Worm (Caenorhabditis elegans): ENCODE results near the gene C02F4.5.

C02F4.5 gene

ce11 chrIV:10481695-10482094 lies 42.2 kb downstream of the C02F4.5 start, which contains the start of gene egl-21 (continued):
- TF ChIP-seq nhr-41 (GFP tag; IDR thresholded peaks at IDR 0.05) (no peak), Y5F2A.4 (GFP tag; optimal IDR thresholded peaks at IDR 0.05) (no peak), mxl-2 (GFP tag; conservative IDR thresholded peaks at IDR 0.05) (no peak), rbr-2 (tag; optimal IDR thresholded peaks at IDR 0.05) (peak; percentile 82), zip-11 (GFP tag; IDR thresholded peaks at IDR 0.05) (no peak), nhr-28 (tag; optimal IDR thresholded peaks at IDR 0.05) (no peak), lsy-2 (tag; optimal IDR thresholded peaks at IDR 0.05) (peak; percentile 5 to 67), mdt-29 (GFP tag; IDR thresholded peaks at IDR 0.05) (no peak), set-16 (GFP tag; IDR thresholded peaks at IDR 0.05) (peak; percentile 50; the same call in 1 of the 2 replicates), F37D6.2 (tag; optimal IDR thresholded peaks at IDR 0.05) (peak; percentile 63), nhr-42 (GFP tag; IDR thresholded peaks at IDR 0.05) (no peak), ceh-28 (tag; optimal IDR thresholded peaks at IDR 0.05) (peak; percentile 17), ces-1 (GFP tag; optimal IDR thresholded peaks at IDR 0.05) (no peak), daf-16 (GFP tag; optimal IDR thresholded peaks at IDR 0.05) (no peak), daf-16 (tag; optimal IDR thresholded peaks at IDR 0.05) (no peak), F44E2.7 (GFP tag; IDR thresholded peaks at IDR 0.05) (no peak), ZK546.5 (tag; optimal IDR thresholded peaks at IDR 0.05) (no peak), nhr-10 (tag; optimal IDR thresholded peaks at IDR 0.05) (no peak), dpl-1 (GFP tag; optimal IDR thresholded peaks at IDR 0.05) (peak; percentile 6), snpc-1.2 (GFP tag; IDR thresholded peaks at IDR 0.05) (no peak), fos-1 (tag; optimal IDR thresholded peaks at IDR 0.05) (no peak), Y75B8A.6 (GFP tag; IDR thresholded peaks at IDR 0.05) (no peak), nhr-111 (GFP tag; optimal IDR thresholded peaks at IDR 0.05) (no peak), lir-3 (tag; optimal IDR thresholded peaks at IDR 0.05) (no peak), D1046.2 (GFP tag; IDR thresholded peaks at IDR 0.05) (no peak), Y105C5A.15 (GFP tag; IDR thresholded peaks at IDR 0.05) (no peak), ctbp-1 (GFP tag; IDR thresholded peaks at IDR 0.05) (peak; percentile 76), daf-8 (GFP tag; IDR thresholded peaks at IDR 0.05) (no peak), ceh-44 (GFP tag; IDR thresholded peaks at IDR 0.05) (no peak), egl-43 (GFP tag; IDR thresholded peaks at IDR 0.05) (peak; percentile 69), spr-1 (tag; optimal IDR thresholded peaks at IDR 0.05) (no peak), zag-1 (tag; optimal IDR thresholded peaks at IDR 0.05) (no peak), dmd-6 (GFP tag; IDR thresholded peaks at IDR 0.05) (peak; percentile 54), mep-1 (tag; optimal IDR thresholded peaks at IDR 0.05) (peak; percentile 48), F26F4.8 (GFP tag; conservative IDR thresholded peaks at IDR 0.05) (no peak), hlh-30 (tag; optimal IDR thresholded peaks at IDR 0.05; ENCODE audit: insufficient read depth) (peak; percentile 57), attf-4 (tag; optimal IDR thresholded peaks at IDR 0.05) (no peak), nhr-48 (tag; optimal IDR thresholded peaks at IDR 0.05) (no peak), lin-13 (GFP tag; optimal IDR thresholded peaks at IDR 0.05) (no peak), unc-39 (tag; optimal IDR thresholded peaks at IDR 0.05) (no peak), skn-1 (tag; optimal IDR thresholded peaks at IDR 0.05) (no peak), sdz-12 (GFP tag; optimal IDR thresholded peaks at IDR 0.05) (no peak), mes-2 (tag; optimal IDR thresholded peaks at IDR 0.05; ENCODE audit: poor library complexity, severe bottlenecking) (no peak), pha-4 (GFP tag; IDR thresholded peaks at IDR 0.05) (no peak), pha-4 (tag; optimal IDR thresholded peaks at IDR 0.05) (no peak), unc-62 (GFP tag; optimal IDR thresholded peaks at IDR 0.05 in 1 of 2) (peak in 1 of 2 experiments; percentile 6), unc-62 (tag; optimal IDR thresholded peaks at IDR 0.05) (no peak), T26A8.4 (GFP tag; IDR thresholded peaks at IDR 0.05) (no peak), mdl-1 (tag; optimal IDR thresholded peaks at IDR 0.05) (peak; percentile 60 to 62), hlh-11 (tag; optimal IDR thresholded peaks at IDR 0.05) (peak; percentile 19), spr-3 (GFP tag; optimal IDR thresholded peaks at IDR 0.05) (no peak), jun-1 (tag; optimal IDR thresholded peaks at IDR 0.05) (no peak), nhr-237 (tag; optimal IDR thresholded peaks at IDR 0.05) (no peak), fkh-10 (GFP tag; optimal IDR thresholded peaks at IDR 0.05) (peak; percentile 93)
